Worm (Caenorhabditis elegans) whole organism, mixed stage, embryonic: ENCODE results near the gene F40G12.7.

ENCODE experiments used
- M03D4.4 ChIP-seq: sonication (generic microtip); optimal IDR thresholded peaks from 2 replicates; lab custom pipeline; 2017; ENCODE audit warnings: mild to moderate bottlenecking, missing genetic modification characterization, missing compliant biosample characterization
- bed-3 ChIP-seq: fragments of 200-800 bp; sonication (Bioruptor generic); optimal IDR thresholded peaks from 3 replicates; lab custom pipeline; 2018; ENCODE audit warnings: mild to moderate bottlenecking, missing genetic modification characterization, moderate library complexity, missing compliant biosample characterization
- blmp-1 ChIP-seq: fragments of 150-350 bp; optimal IDR thresholded peaks from 2 replicates; lab custom pipeline; 2014; ENCODE audit warnings: missing biosample characterization, missing genetic modification characterization
- ceh-39 ChIP-seq: fragments of 150-350 bp; optimal IDR thresholded peaks from 2 replicates; lab custom pipeline; 2014; ENCODE audit warnings: missing biosample characterization, missing genetic modification characterization
- ceh-43 ChIP-seq: fragments of 200-800 bp; sonication (Bioruptor generic); optimal IDR thresholded peaks from 2 replicates; lab custom pipeline; 2018; ENCODE audit warnings: mild to moderate bottlenecking, missing genetic modification characterization, moderate library complexity, missing compliant biosample characterization
- ceh-83 ChIP-seq: fragments of 200-800 bp; sonication (Bioruptor generic); optimal IDR thresholded peaks from 2 replicates; lab custom pipeline; 2018; ENCODE audit warnings: mild to moderate bottlenecking, missing genetic modification characterization, missing compliant biosample characterization
- ces-1 ChIP-seq: fragments of 150-350 bp; optimal IDR thresholded peaks from 2 replicates; lab custom pipeline; 2014; ENCODE audit warnings: missing biosample characterization, missing genetic modification reagents, missing genetic modification characterization
- cnd-1 ChIP-seq: fragments of 200-800 bp; sonication (Bioruptor generic); optimal IDR thresholded peaks from 2 replicates; lab custom pipeline; 2018; ENCODE audit warnings: mild to moderate bottlenecking, missing genetic modification characterization, missing compliant biosample characterization
- elt-1 ChIP-seq: sonication (generic microtip); optimal IDR thresholded peaks from 2 replicates; lab custom pipeline; 2017; ENCODE audit warnings: missing genetic modification characterization, mild to moderate bottlenecking, missing compliant biosample characterization, antibody characterized with exemption, moderate library complexity, borderline replicate concordance; ENCODE audit not compliant: insufficient read depth
- elt-3 ChIP-seq: fragments of 150-350 bp; optimal IDR thresholded peaks from 2 replicates; lab custom pipeline; 2014; ENCODE audit warnings: missing biosample characterization, missing genetic modification characterization
- flh-1 ChIP-seq: fragments of 200-800 bp; sonication (Bioruptor generic); optimal IDR thresholded peaks from 2 replicates; lab custom pipeline; 2018; ENCODE audit warnings: mild to moderate bottlenecking, missing genetic modification characterization, moderate library complexity, missing compliant biosample characterization
- hlh-1 ChIP-seq: fragments of 150-350 bp; optimal IDR thresholded peaks from 2 replicates; lab custom pipeline; 2014; ENCODE audit warnings: missing biosample characterization, missing genetic modification reagents, missing genetic modification characterization
- lin-13 ChIP-seq: fragments of 150-350 bp; optimal IDR thresholded peaks from 2 replicates; lab custom pipeline; 2014; ENCODE audit warnings: missing biosample characterization, missing genetic modification characterization
- lin-32 ChIP-seq: fragments of 200-800 bp; sonication (Bioruptor generic); optimal IDR thresholded peaks from 2 replicates; lab custom pipeline; 2018; ENCODE audit warnings: mild to moderate bottlenecking, missing genetic modification characterization, missing compliant biosample characterization
- lsy-2 ChIP-seq: fragments of 150-350 bp; optimal IDR thresholded peaks from 2 replicates; lab custom pipeline; 2014; ENCODE audit warnings: missing biosample characterization, missing genetic modification characterization
- mab-5 ChIP-seq: fragments of 150-350 bp; optimal IDR thresholded peaks from 2 replicates; lab custom pipeline; 2014; ENCODE audit warnings: missing biosample characterization, missing genetic modification characterization
- mls-2 ChIP-seq: sonication (generic microtip); optimal IDR thresholded peaks from 2 replicates; lab custom pipeline; 2016; ENCODE audit warnings: mild to moderate bottlenecking, missing genetic modification characterization, moderate library complexity, missing compliant biosample characterization
- nhr-2 ChIP-seq: fragments of 150-350 bp; optimal IDR thresholded peaks from 2 replicates; lab custom pipeline; 2014; ENCODE audit warnings: missing biosample characterization, missing genetic modification characterization
- nhr-237 ChIP-seq: fragments of 150-350 bp; optimal IDR thresholded peaks from 2 replicates; lab custom pipeline; 2014; ENCODE audit warnings: missing biosample characterization, missing genetic modification characterization
- nhr-28 ChIP-seq: fragments of 150-350 bp; optimal IDR thresholded peaks from 2 replicates; lab custom pipeline; 2014; ENCODE audit warnings: missing biosample characterization, missing genetic modification characterization
- nhr-76 ChIP-seq: sonication (generic microtip); optimal IDR thresholded peaks from 2 replicates; lab custom pipeline; 2017; ENCODE audit warnings: missing biosample characterization, missing genetic modification characterization
- pha-4 ChIP-seq: fragments of 150-350 bp; optimal IDR thresholded peaks from 2 replicates; lab custom pipeline; 2018; ENCODE audit warnings: missing biosample characterization, missing genetic modification reagents, missing genetic modification characterization
- sem-2 ChIP-seq: fragments of 200-800 bp; sonication (Bioruptor generic); optimal IDR thresholded peaks from 2 replicates; lab custom pipeline; 2018; ENCODE audit warnings: mild to moderate bottlenecking, missing genetic modification characterization, missing compliant biosample characterization
- snpc-4 ChIP-seq: fragments of 150-350 bp; optimal IDR thresholded peaks from 2 replicates; lab custom pipeline; 2014; ENCODE audit warnings: missing biosample characterization, missing genetic modification characterization
- sptf-1 ChIP-seq: sonication (generic microtip); optimal IDR thresholded peaks from 2 replicates; lab custom pipeline; 2017; ENCODE audit warnings: mild to moderate bottlenecking, missing genetic modification characterization, moderate library complexity, missing compliant biosample characterization
- tbx-8 ChIP-seq: fragments of 200-800 bp; sonication (Bioruptor generic); optimal IDR thresholded peaks from 2 replicates; lab custom pipeline; 2018; ENCODE audit warnings: mild to moderate bottlenecking, missing genetic modification characterization, moderate library complexity, missing compliant biosample characterization
- unc-120 ChIP-seq: sonication (generic microtip); optimal IDR thresholded peaks from 2 replicates; lab custom pipeline; 2017; ENCODE audit warnings: missing genetic modification characterization, missing compliant biosample characterization; ENCODE audit not compliant: poor library complexity, severe bottlenecking
- unc-39 ChIP-seq: fragments of 150-350 bp; optimal IDR thresholded peaks from 2 replicates; lab custom pipeline; 2014; ENCODE audit warnings: missing biosample characterization, missing genetic modification characterization
- unc-62 ChIP-seq: fragments of 150-350 bp; optimal IDR thresholded peaks from 2 replicates; lab custom pipeline; 2014; ENCODE audit warnings: missing biosample characterization, missing genetic modification reagents, missing genetic modification characterization

Gene F40G12.7

DNA sequence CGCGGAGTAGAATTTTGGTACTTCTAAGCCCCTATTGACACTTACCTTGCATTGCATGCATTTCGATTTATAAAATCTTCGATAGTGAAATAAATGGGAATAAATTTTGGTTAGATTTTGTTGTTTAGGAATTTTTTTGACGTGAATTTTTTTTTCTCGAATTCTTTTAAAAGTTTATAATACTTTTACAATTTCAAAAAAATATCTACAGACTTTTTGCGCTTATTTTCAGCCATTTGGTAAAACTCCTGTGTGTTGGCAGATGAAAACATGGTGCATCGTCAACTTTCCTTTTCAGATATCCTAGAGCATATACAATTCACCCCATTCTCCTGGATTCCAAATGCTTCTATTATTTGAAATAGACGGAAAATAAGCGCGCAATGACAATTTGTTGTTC is 16.3 kb downstream of the F40G12.7 start, which contains the start of gene F14D7.18:
F14D7.18 (minus strand) TSS at position 101 of the 400 bp plus-strand sequence.
- TF ChIP-seq ces-1 (GFP tag; lab: Kevin White, UChicago), result no peak

DNA sequence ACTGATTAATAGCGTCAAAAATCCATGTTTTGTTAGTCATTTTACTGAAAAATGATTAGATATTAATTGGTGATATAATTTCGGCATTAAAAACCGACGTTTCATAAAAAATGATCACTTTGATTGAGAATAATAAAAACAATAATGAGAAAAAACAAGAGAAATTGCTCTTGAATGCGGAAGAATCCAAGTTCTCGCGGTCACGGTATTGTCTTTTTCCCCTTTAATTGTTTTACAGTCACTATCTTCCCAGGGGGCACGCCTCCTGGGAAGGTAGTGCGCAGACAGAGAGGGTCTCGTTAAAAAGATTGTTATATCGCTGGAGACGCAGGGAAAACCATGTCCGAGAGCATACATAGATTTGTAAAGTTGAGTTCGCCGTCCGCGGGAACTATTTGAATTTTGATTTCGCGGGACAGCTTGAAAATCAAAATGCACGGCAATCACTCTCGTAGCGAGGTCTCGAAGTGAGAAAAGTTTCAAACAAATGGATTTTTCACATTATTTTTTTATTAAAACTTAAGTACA is 19.4 kb downstream of the F40G12.7 start, which contains the start of gene F14D7.2:
F14D7.2 (minus strand) TSS at position 51 of the 528 bp plus-strand sequence.
- TF ChIP-seq nhr-28 (no peak), mls-2 (tag; lab: Kevin White, UChicago) (no peak), M03D4.4 (tag; lab: Kevin White, UChicago) (no peak), ces-1 (GFP tag; lab: Kevin White, UChicago) (no peak)

DNA sequence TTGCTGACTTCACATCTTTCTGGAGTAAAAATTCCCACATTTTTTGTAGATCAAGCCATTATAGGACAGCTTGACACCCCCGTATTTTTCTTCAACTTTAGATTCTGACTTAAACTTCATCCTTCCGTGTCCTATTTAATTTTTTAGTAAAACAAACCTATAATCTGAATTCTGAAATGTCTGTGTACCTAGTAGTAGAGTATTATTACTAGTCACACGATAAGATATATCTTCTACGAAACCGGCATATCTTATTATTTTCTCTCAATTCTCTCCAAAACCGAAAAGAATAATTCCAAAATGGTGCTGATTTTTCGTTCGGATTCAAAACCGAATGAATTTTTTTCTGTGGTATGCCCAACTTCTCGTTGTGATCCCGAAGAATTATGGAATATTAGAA is 20.0 kb downstream of the F40G12.7 start, which contains the start of gene F14D7.9:
F14D7.9 (plus strand) TSS at position 301 of the 400 bp plus-strand sequence.
- TF ChIP-seq sptf-1 (tag; lab: Kevin White, UChicago), result no peak
- no peak for TF ChIP-seq ceh-83 (GFP tag; lab: Kevin White, UChicago)
- no peak for TF ChIP-seq blmp-1 (tag; lab: Kevin White, UChicago)
- TF ChIP-seq bed-3 (GFP tag; lab: Kevin White, UChicago), result no peak
- TF ChIP-seq ceh-39 (tag; lab: Kevin White, UChicago), result no peak
- TF ChIP-seq unc-62, result no peak
- no peak for TF ChIP-seq pha-4
- TF ChIP-seq nhr-2, result no peak
- no peak for TF ChIP-seq hlh-1 (tag; lab: Kevin White, UChicago)

ce11 chrV:14296499-14296898 is 22.1 kb downstream of the F40G12.7 start, which contains the start of gene F14D7.3:
F14D7.3 (plus strand) TSS chrV:14296799.
- TF ChIP-seq mls-2 (tag; lab: Kevin White, UChicago) (no peak), elt-1 (no peak), sem-2 (GFP tag; lab: Kevin White, UChicago) (no peak), pha-4 (no peak), ceh-39 (tag; lab: Kevin White, UChicago) (no peak), lsy-2 (tag; lab: Kevin White, UChicago) (no peak), ces-1 (GFP tag; lab: Kevin White, UChicago) (no peak), M03D4.4 (tag; lab: Kevin White, UChicago) (no peak), tbx-8 (GFP tag; lab: Kevin White, UChicago) (no peak), flh-1 (GFP tag; lab: Kevin White, UChicago) (no peak), mab-5 (tag; lab: Kevin White, UChicago) (no peak), nhr-28 (no peak), hlh-1 (tag; lab: Kevin White, UChicago) (no peak), ceh-43 (GFP tag; lab: Kevin White, UChicago) (no peak), unc-39 (tag; lab: Kevin White, UChicago) (no peak), lin-13 (no peak)

ce11 chrV:14299569-14300064 is 25.2 kb downstream of the F40G12.7 start, which contains the start of the genes spig-3 and F14D7.12:
spig-3 (minus strand) TSS chrV:14299669.
F14D7.12 (plus strand) TSS chrV:14300014.
- TF ChIP-seq blmp-1 (tag; lab: Kevin White, UChicago) (no peak), sptf-1 (tag; lab: Kevin White, UChicago) (no peak), lin-32 (no peak), cnd-1 (tag; lab: Kevin White, UChicago) (no peak)
- TF ChIP-seq, all 35 proteins: peak for 0

ce11 chrV:14301076-14301475 is 26.7 kb downstream of the F40G12.7 start, which contains the start of gene F14D7.6:
F14D7.6 (plus strand) TSS chrV:14301413.
- TF ChIP-seq nhr-237 (no peak), tbx-8 (GFP tag; lab: Kevin White, UChicago) (no peak), nhr-76 (tag; lab: Kevin White, UChicago) (no peak), elt-1 (no peak), unc-120 (no peak), mls-2 (tag; lab: Kevin White, UChicago) (no peak), unc-39 (tag; lab: Kevin White, UChicago) (no peak), snpc-4 (tag; lab: Kevin White, UChicago) (no peak), pha-4 (no peak), elt-3 (tag; lab: Kevin White, UChicago) (no peak)
